Worm (Caenorhabditis elegans) whole organism, L2 larva: ENCODE data around the gene let-70.
A peak's percentile ranks its signal among the peaks of the same experiment; 100 is the strongest.

Source experiments
- C34F6.9 ChIP-seq: fragments of 150-350 bp; optimal IDR thresholded peaks from 2 replicates; lab custom pipeline; 2014; ENCODE audit warnings: missing biosample characterization, missing genetic modification characterization
- F13H6.1 ChIP-seq: sonication (generic microtip); optimal IDR thresholded peaks from 2 replicates; lab custom pipeline; 2016; ENCODE audit warnings: missing genetic modification characterization, missing compliant biosample characterization
- R02D3.7 ChIP-seq: fragments of 150-350 bp; optimal IDR thresholded peaks from 2 replicates; lab custom pipeline; 2014; ENCODE audit warnings: missing biosample characterization, missing genetic modification characterization
- ZK546.5 ChIP-seq: sonication (generic microtip); optimal IDR thresholded peaks from 2 replicates; lab custom pipeline; 2017; ENCODE audit warnings: missing biosample characterization, missing genetic modification characterization
- alr-1 ChIP-seq: fragments of 150-350 bp; optimal IDR thresholded peaks from 2 replicates; lab custom pipeline; 2014; ENCODE audit warnings: missing biosample characterization, missing genetic modification characterization
- aly-2 ChIP-seq: fragments of 150-350 bp; optimal IDR thresholded peaks from 2 replicates; lab custom pipeline; 2014; ENCODE audit warnings: missing biosample characterization, missing genetic modification characterization
- ama-1 ChIP-seq: fragments of 150-350 bp; optimal IDR thresholded peaks from 2 replicates; lab custom pipeline; 2018; ENCODE audit warnings: inconsistent platforms
- ceh-16 ChIP-seq: fragments of 150-350 bp; optimal IDR thresholded peaks from 2 replicates; lab custom pipeline; 2014; ENCODE audit warnings: missing biosample characterization, missing genetic modification characterization
- ceh-82 ChIP-seq: fragments of 150-350 bp; optimal IDR thresholded peaks from 2 replicates; lab custom pipeline; 2014; ENCODE audit warnings: missing biosample characterization, missing genetic modification characterization
- crh-2 ChIP-seq: sonication (generic microtip); optimal IDR thresholded peaks from 2 replicates; lab custom pipeline; 2017; ENCODE audit warnings: missing biosample characterization, missing genetic modification characterization
- dmd-4 ChIP-seq: sonication (generic microtip); optimal IDR thresholded peaks from 2 replicates; lab custom pipeline; 2017; ENCODE audit warnings: missing biosample characterization, missing genetic modification characterization
- egl-27 ChIP-seq: sonication (generic microtip); optimal IDR thresholded peaks from 3 replicates; lab custom pipeline; 2017; ENCODE audit warnings: missing biosample characterization, missing genetic modification reagents, missing genetic modification characterization
- elt-1 ChIP-seq: fragments of 150-350 bp; optimal IDR thresholded peaks from 2 replicates; lab custom pipeline; 2014; ENCODE audit warnings: missing biosample characterization, missing genetic modification characterization
- elt-3 ChIP-seq: sonication (generic microtip); optimal IDR thresholded peaks from 2 replicates; lab custom pipeline; 2017; ENCODE audit warnings: missing biosample characterization, missing genetic modification characterization
- gmeb-1 ChIP-seq: fragments of 150-350 bp; optimal IDR thresholded peaks from 2 replicates; lab custom pipeline; 2014; ENCODE audit warnings: missing biosample characterization, missing genetic modification characterization
- lin-11 ChIP-seq: fragments of 150-350 bp; sonication (generic microtip); optimal IDR thresholded peaks from 2 replicates; lab custom pipeline; 2014; ENCODE audit warnings: missing biosample characterization, missing genetic modification characterization, inconsistent platforms, mixed read lengths
- lin-13 ChIP-seq: fragments of 150-350 bp; optimal IDR thresholded peaks from 2 replicates; lab custom pipeline; 2014; ENCODE audit warnings: missing biosample characterization, missing genetic modification reagents, missing genetic modification characterization
- lsy-2 ChIP-seq, 2 experiments: fragments of 150-350 bp in 1 of 2; sonication (generic microtip) in 1 of 2; optimal IDR thresholded peaks; 2 replicates each; lab custom pipeline; 2014 to 2017; ENCODE audit warnings: missing biosample characterization in 2 of 2, missing genetic modification characterization in 2 of 2
- mab-5 ChIP-seq: fragments of 150-350 bp; optimal IDR thresholded peaks from 2 replicates; lab custom pipeline; 2014; ENCODE audit warnings: missing biosample characterization, missing genetic modification characterization
- mbf-1 ChIP-seq: sonication (generic microtip); optimal IDR thresholded peaks from 2 replicates; lab custom pipeline; 2017; ENCODE audit warnings: missing biosample characterization, missing genetic modification characterization
- mdl-1 ChIP-seq, 2 experiments: fragments of 150-350 bp in 1 of 2; sonication (generic microtip) in 1 of 2; optimal IDR thresholded peaks; 2 replicates each; lab custom pipeline; 2017; ENCODE audit warnings: missing biosample characterization in 2 of 2, missing genetic modification characterization in 2 of 2
- nhr-10 ChIP-seq: sonication (generic microtip); optimal IDR thresholded peaks from 2 replicates; lab custom pipeline; 2017; ENCODE audit warnings: missing biosample characterization, missing genetic modification characterization
- nhr-11 ChIP-seq: fragments of 150-350 bp; optimal IDR thresholded peaks from 2 replicates; lab custom pipeline; 2014; ENCODE audit warnings: missing biosample characterization, missing genetic modification characterization
- nhr-12 ChIP-seq: fragments of 150-350 bp; optimal IDR thresholded peaks from 2 replicates; lab custom pipeline; 2014; ENCODE audit warnings: missing biosample characterization, missing genetic modification characterization
- nhr-129 ChIP-seq: fragments of 150-350 bp; optimal IDR thresholded peaks from 2 replicates; lab custom pipeline; 2014; ENCODE audit warnings: missing biosample characterization, missing genetic modification characterization
- nhr-21 ChIP-seq: fragments of 150-350 bp; optimal IDR thresholded peaks from 2 replicates; lab custom pipeline; 2014; ENCODE audit warnings: missing biosample characterization, missing genetic modification characterization
- nhr-23 ChIP-seq: fragments of 150-350 bp; optimal IDR thresholded peaks from 2 replicates; lab custom pipeline; 2014; ENCODE audit warnings: missing biosample characterization, missing genetic modification reagents, missing genetic modification characterization
- nhr-25 ChIP-seq: fragments of 150-350 bp; sonication (generic microtip); optimal IDR thresholded peaks from 3 replicates; lab custom pipeline; 2014; ENCODE audit warnings: missing biosample characterization, missing genetic modification characterization
- nhr-6 ChIP-seq: fragments of 150-350 bp; optimal IDR thresholded peaks from 2 replicates; lab custom pipeline; 2014; ENCODE audit warnings: missing biosample characterization, missing genetic modification characterization
- nhr-77 ChIP-seq: fragments of 150-350 bp; optimal IDR thresholded peaks from 2 replicates; lab custom pipeline; 2014; ENCODE audit warnings: missing biosample characterization, missing genetic modification characterization
- peb-1 ChIP-seq: fragments of 150-350 bp; optimal IDR thresholded peaks from 2 replicates; lab custom pipeline; 2014; ENCODE audit warnings: missing biosample characterization, missing genetic modification characterization
- sem-4 ChIP-seq: fragments of 150-350 bp; optimal IDR thresholded peaks from 2 replicates; lab custom pipeline; 2014; ENCODE audit warnings: missing biosample characterization, missing genetic modification reagents, missing genetic modification characterization
- skn-1 ChIP-seq: sonication (generic microtip); optimal IDR thresholded peaks from 2 replicates; lab custom pipeline; 2017; ENCODE audit warnings: missing biosample characterization, missing genetic modification characterization
- sma-3 ChIP-seq: sonication (generic microtip); optimal IDR thresholded peaks from 2 replicates; lab custom pipeline; 2016; ENCODE audit warnings: missing genetic modification reagents, missing genetic modification characterization, missing compliant biosample characterization
- sma-9 ChIP-seq, 2 experiments: fragments of 150-350 bp in 1 of 2; sonication (generic microtip) in 1 of 2; optimal IDR thresholded peaks; 2 replicates each; lab custom pipeline; 2014 to 2016; ENCODE audit warnings: missing genetic modification characterization in 2 of 2, mild to moderate bottlenecking in 1 of 2, missing biosample characterization in 1 of 2, missing compliant biosample characterization in 1 of 2, missing genetic modification reagents in 1 of 2, moderate library complexity in 1 of 2
- snpc-4 ChIP-seq: fragments of 150-350 bp; optimal IDR thresholded peaks from 2 replicates; lab custom pipeline; 2014; ENCODE audit warnings: missing biosample characterization, missing genetic modification characterization
- unc-39 ChIP-seq: fragments of 150-350 bp; optimal IDR thresholded peaks from 2 replicates; lab custom pipeline; 2014; ENCODE audit warnings: missing biosample characterization, missing genetic modification characterization
- unc-55 ChIP-seq: fragments of 150-350 bp; sonication (generic microtip); optimal IDR thresholded peaks from 3 replicates; lab custom pipeline; 2014; ENCODE audit warnings: missing biosample characterization, missing genetic modification reagents, missing genetic modification characterization
- zag-1 ChIP-seq: fragments of 150-350 bp; optimal IDR thresholded peaks from 2 replicates; lab custom pipeline; 2014; ENCODE audit warnings: missing biosample characterization, missing genetic modification characterization
- ztf-11 ChIP-seq: sonication (generic microtip); optimal IDR thresholded peaks from 2 replicates; lab custom pipeline; 2017; ENCODE audit warnings: missing biosample characterization, missing genetic modification characterization

let-70 gene

ce11 chrIV:11101383-11101782 lies 19.3 kb upstream of the let-70 start, which contains the start of gene srlf-18:
Gene srlf-18 (minus strand): TSS chrIV:11101483.
- TF ChIP-seq R02D3.7 (no peak), C34F6.9 (tag; lab: Kevin White, UChicago) (no peak), ztf-11 (tag; lab: Kevin White, UChicago) (no peak), nhr-77 (tag; lab: Kevin White, UChicago) (no peak), ZK546.5 (tag; lab: Kevin White, UChicago) (no peak), lsy-2 (tag; optimal IDR thresholded peaks at IDR 0.05; lab: Kevin White, UChicago) (no peak)

DNA sequence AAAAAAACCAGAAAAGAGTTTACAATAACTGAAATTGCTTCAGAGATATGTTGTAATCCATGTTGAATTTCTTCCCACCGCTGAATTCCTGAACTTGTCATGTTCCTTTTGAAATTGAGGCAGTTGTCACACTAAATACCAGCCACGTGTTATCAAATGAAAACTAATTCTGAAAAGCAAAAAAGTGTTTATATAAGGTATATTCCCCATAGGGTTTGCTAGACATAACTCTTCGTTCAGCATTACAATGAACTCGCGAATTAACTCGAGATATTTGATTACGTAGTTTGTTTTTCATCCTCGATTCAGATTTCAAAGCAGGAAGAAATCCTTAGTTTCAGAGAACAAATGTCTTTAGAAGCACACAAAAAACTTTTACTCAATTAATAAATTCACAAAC lies 18.2 kb upstream of the let-70 start, which contains the start of gene str-3:
str-3 (minus strand) TSS at position 101 of the 400 bp plus-strand sequence.
- TF ChIP-seq lin-11 (tag; lab: Kevin White, UChicago) (no peak), nhr-10 (no peak), R02D3.7 (no peak), C34F6.9 (tag; lab: Kevin White, UChicago) (no peak), unc-55 (GFP tag; lab: Kevin White, UChicago) (no peak), skn-1 (tag; lab: Kevin White, UChicago) (no peak), lin-13 (no peak), mab-5 (tag; lab: Kevin White, UChicago) (no peak), nhr-6 (no peak), egl-27 (tag; lab: Kevin White, UChicago) (no peak), zag-1 (no peak), mbf-1 (tag; lab: Kevin White, UChicago) (no peak), unc-39 (no peak), snpc-4 (tag; lab: Kevin White, UChicago) (no peak), F13H6.1 (tag; lab: Kevin White, UChicago) (no peak), elt-3 (no peak)
- TF ChIP-seq, all 48 proteins: peak for 0

DNA sequence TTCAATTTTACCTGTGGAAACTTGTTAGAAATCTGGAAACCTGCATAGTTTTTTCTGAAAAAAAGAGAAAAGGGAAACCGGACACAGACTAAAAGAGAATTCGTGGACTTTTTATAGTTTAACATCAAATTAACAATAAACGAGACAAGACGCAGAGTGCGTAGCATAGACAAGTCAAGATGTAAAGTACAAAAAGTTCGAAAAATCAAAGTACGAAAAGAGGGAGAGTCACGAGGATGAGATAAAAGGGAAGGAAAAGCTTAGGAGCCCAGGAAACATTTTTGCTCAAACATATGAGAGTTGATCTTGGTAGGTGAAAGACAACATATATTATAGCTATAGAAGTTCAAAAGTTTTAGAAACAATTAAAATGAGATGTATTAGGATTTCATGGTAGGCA lies 15.7 kb upstream of the let-70 start, which contains the start of gene M7.12:
M7.12 (minus strand) TSS at position 188 of the 400 bp plus-strand sequence.
- TF ChIP-seq F13H6.1 (tag; lab: Kevin White, UChicago) (no peak), sma-9 (GFP tag; optimal IDR thresholded peaks at IDR 0.05; lab: Kevin White, UChicago) (peak; percentile 28), sma-9 (tag; optimal IDR thresholded peaks at IDR 0.05; lab: Kevin White, UChicago) (no peak), skn-1 (tag; lab: Kevin White, UChicago) (no peak), dmd-4 (tag; lab: Kevin White, UChicago) (no peak), ceh-82 (tag; lab: Kevin White, UChicago) (no peak), mdl-1 (tag; optimal IDR thresholded peaks at IDR 0.05; lab: Kevin White, UChicago) (no peak), nhr-10 (no peak), alr-1 (no peak), sma-3 (GFP tag; lab: Kevin White, UChicago) (no peak), sem-4 (tag; lab: Kevin White, UChicago) (no peak), zag-1 (peak; percentile 10), elt-1 (no peak), nhr-11 (no peak), aly-2 (tag; lab: Kevin White, UChicago) (no peak), nhr-129 (tag; lab: Kevin White, UChicago) (peak; percentile 17), unc-55 (GFP tag; lab: Kevin White, UChicago) (no peak), lsy-2 (tag; optimal IDR thresholded peaks at IDR 0.05; lab: Kevin White, UChicago) (peak in 1 of 2 experiments; percentile 23), mab-5 (tag; lab: Kevin White, UChicago) (no peak), unc-39 (no peak), crh-2 (no peak), nhr-12 (tag; lab: Kevin White, UChicago) (no peak), lin-11 (tag; lab: Kevin White, UChicago) (no peak), C34F6.9 (tag; lab: Kevin White, UChicago) (no peak), egl-27 (tag; lab: Kevin White, UChicago) (no peak)

ce11 chrIV:11094974-11095373 lies 12.9 kb upstream of the let-70 start, which contains the start of gene M7.8:
Gene M7.8 (minus strand): TSS chrIV:11095085.
- peak; percentile 30 for TF ChIP-seq crh-2
- peak; percentile 31 for TF ChIP-seq unc-55 (GFP tag; lab: Kevin White, UChicago)
- no peak for TF ChIP-seq egl-27 (tag; lab: Kevin White, UChicago)
- peak in 1 of 2 experiments; percentile 35 for TF ChIP-seq lsy-2 (tag; optimal IDR thresholded peaks at IDR 0.05; lab: Kevin White, UChicago)
- peak; percentile 44 for TF ChIP-seq C34F6.9 (tag; lab: Kevin White, UChicago)
- TF ChIP-seq zag-1 = peak; percentile 92

- TF ChIP-seq elt-1 (no peak), gmeb-1 (tag; lab: Kevin White, UChicago) (no peak), nhr-129 (tag; lab: Kevin White, UChicago) (no peak), nhr-21 (tag; lab: Kevin White, UChicago) (no peak), nhr-10 (no peak), mab-5 (tag; lab: Kevin White, UChicago) (no peak), C34F6.9 (tag; lab: Kevin White, UChicago) (no peak), peb-1 (tag; lab: Kevin White, UChicago) (no peak), R02D3.7 (no peak), ama-1 (lab: Kevin White, UChicago) (no peak), mbf-1 (tag; lab: Kevin White, UChicago) (no peak), nhr-23 (tag; lab: Kevin White, UChicago) (no peak), lin-11 (tag; lab: Kevin White, UChicago) (no peak), sma-3 (GFP tag; lab: Kevin White, UChicago) (no peak), ceh-16 (no peak), nhr-77 (tag; lab: Kevin White, UChicago) (no peak), F13H6.1 (tag; lab: Kevin White, UChicago) (no peak), nhr-25 (tag; lab: Kevin White, UChicago) (no peak), aly-2 (tag; lab: Kevin White, UChicago) (no peak), nhr-11 (no peak)
Observed at ce11 chrIV:11094052-11094451, 12.0 kb upstream of the let-70 start.
